Worm (Caenorhabditis elegans): Measurements from ENCODE around the gene F56H9.2.

ce11 chrV:12640384-12640783 lies 2.9 kb downstream of the F56H9.2 start, which contains the start of gene gpa-8:
- no peak for TF ChIP-seq snpc-4 (tag; optimal IDR thresholded peaks at IDR 0.05)
- TF ChIP-seq lsy-2 (tag; optimal IDR thresholded peaks at IDR 0.05): no peak
- TF ChIP-seq zag-1 (tag; optimal IDR thresholded peaks at IDR 0.05): no peak
- TF ChIP-seq nhr-77 (tag; optimal IDR thresholded peaks at IDR 0.05): no peak
- no peak for TF ChIP-seq aly-2 (tag; optimal IDR thresholded peaks at IDR 0.05)
- TF ChIP-seq ama-1 (optimal IDR thresholded peaks at IDR 0.05): no peak
- no peak for TF ChIP-seq elt-1 (tag; optimal IDR thresholded peaks at IDR 0.05)
- no peak for TF ChIP-seq mdl-1 (tag; optimal IDR thresholded peaks at IDR 0.05)
